Fruit fly (Drosophila melanogaster) whole organism, embryonic: ENCODE data around the gene topi.

Source experiments
- Abd-B ChIP-seq: fragments of 200-800 bp; sonication (Bioruptor generic); optimal IDR thresholded peaks from 2 replicates; lab custom pipeline; 2018; ENCODE audit warnings: missing biosample characterization, mild to moderate bottlenecking, missing genetic modification characterization, moderate library complexity
- CG10654 ChIP-seq: fragments of 200-800 bp; sonication (Bioruptor generic); optimal IDR thresholded peaks from 2 replicates; lab custom pipeline; 2016; ENCODE audit warnings: missing biosample characterization, missing genetic modification characterization
- CG13624 ChIP-seq: fragments of 200-800 bp; sonication (Bioruptor generic); optimal IDR thresholded peaks from 2 replicates; lab custom pipeline; 2016; ENCODE audit warnings: missing biosample characterization, missing genetic modification characterization
- CG17328 ChIP-seq: fragments of 200-800 bp; sonication (Bioruptor generic); IDR thresholded peaks from 2 replicates; pipeline ENCODE4 v1.3.6; 2022; ENCODE audit warnings: missing biosample characterization, missing genetic modification characterization
- CG17385 ChIP-seq: fragments of 200-800 bp; sonication (Bioruptor generic); optimal IDR thresholded peaks from 3 replicates; lab custom pipeline; 2018; ENCODE audit warnings: missing biosample characterization, mild to moderate bottlenecking, missing genetic modification characterization
- CG18599 ChIP-seq: fragments of 200-800 bp; sonication (Bioruptor generic); optimal IDR thresholded peaks from 3 replicates; lab custom pipeline; 2017; ENCODE audit warnings: missing biosample characterization, missing genetic modification characterization, mild to moderate bottlenecking, moderate library complexity, missing genetic modification reagents
- CG2875 ChIP-seq: fragments of 200-800 bp; sonication (Bioruptor generic); optimal IDR thresholded peaks from 2 replicates; lab custom pipeline; 2017; ENCODE audit warnings: missing biosample characterization, mild to moderate bottlenecking, missing genetic modification characterization, missing genetic modification reagents
- CG31365 ChIP-seq: fragments of 200-800 bp; sonication (Bioruptor generic); optimal IDR thresholded peaks from 2 replicates; lab custom pipeline; 2018; ENCODE audit warnings: missing biosample characterization, mild to moderate bottlenecking, missing genetic modification characterization
- CG3726 ChIP-seq: fragments of 200-800 bp; sonication (Bioruptor generic); IDR thresholded peaks from 3 replicates; pipeline ENCODE4, ENCODE4 v1.3.6; 2022; ENCODE audit warnings: missing biosample characterization, missing genetic modification characterization
- CG5180 ChIP-seq: fragments of 200-800 bp; sonication (Bioruptor generic); optimal IDR thresholded peaks from 3 replicates; lab custom pipeline; 2017; ENCODE audit warnings: missing biosample characterization, missing genetic modification characterization, mild to moderate bottlenecking, moderate library complexity, missing genetic modification reagents
- CG6254 ChIP-seq: fragments of 200-800 bp; sonication (Bioruptor generic); optimal IDR thresholded peaks from 3 replicates; lab custom pipeline; 2017; ENCODE audit warnings: mild to moderate bottlenecking, missing biosample characterization, missing genetic modification reagents, missing genetic modification characterization
- CG6272 ChIP-seq: fragments of 200-800 bp; sonication (Bioruptor generic); IDR thresholded peaks from 2 replicates; pipeline ENCODE4 v1.3.6; 2022; ENCODE audit warnings: missing biosample characterization, missing genetic modification characterization
- CG7372 ChIP-seq: fragments of 200-800 bp; sonication (Bioruptor generic); IDR thresholded peaks from 2 replicates; pipeline ENCODE4 v1.3.6; 2022; ENCODE audit warnings: missing biosample characterization, missing genetic modification characterization
- CG9876 ChIP-seq: fragments of 200-800 bp; sonication (Bioruptor generic); optimal IDR thresholded peaks from 2 replicates; lab custom pipeline; 2016; ENCODE audit warnings: missing biosample characterization, missing genetic modification characterization
- Deaf1 ChIP-seq: fragments of 200-800 bp; optimal IDR thresholded peaks from 3 replicates; lab custom pipeline; 2019; ENCODE audit warnings: missing biosample characterization, mild to moderate bottlenecking, missing genetic modification characterization, moderate library complexity
- ERR ChIP-seq: fragments of 200-800 bp; sonication (Bioruptor generic); optimal IDR thresholded peaks from 2 replicates; lab custom pipeline; 2016; ENCODE audit warnings: missing biosample characterization, missing genetic modification characterization
- Eip74EF ChIP-seq, 2 experiments: fragments of 200-800 bp in 1 of 2; fragments of >200 bp in 1 of 2; sonication (Bioruptor generic) in 1 of 2; optimal IDR thresholded peaks; 2 replicates each; lab custom pipeline; 2017 to 2019; ENCODE audit warnings: missing biosample characterization in 2 of 2, missing genetic modification characterization in 2 of 2, mild to moderate bottlenecking in 1 of 2, moderate library complexity in 1 of 2
- Fer1 ChIP-seq: fragments of 200-800 bp; sonication (Bioruptor generic); optimal IDR thresholded peaks from 2 replicates; lab custom pipeline; 2017; ENCODE audit warnings: missing biosample characterization, mild to moderate bottlenecking, missing genetic modification characterization
- HLH3B ChIP-seq: fragments of 200-800 bp; sonication (Bioruptor generic); IDR thresholded peaks from 2 replicates; pipeline ENCODE4 v1.3.6; 2022; ENCODE audit warnings: missing biosample characterization, missing genetic modification characterization
- Hey ChIP-seq: fragments of 200-800 bp; sonication (Bioruptor generic); optimal IDR thresholded peaks from 3 replicates; lab custom pipeline; 2018; ENCODE audit warnings: missing biosample characterization, mild to moderate bottlenecking, missing genetic modification characterization
- HmgZ ChIP-seq: fragments of 200-800 bp; sonication (Bioruptor generic); optimal IDR thresholded peaks from 2 replicates; lab custom pipeline; 2018; ENCODE audit warnings: missing biosample characterization, mild to moderate bottlenecking, missing genetic modification characterization
- Hmr ChIP-seq: fragments of 200-800 bp; sonication (Bioruptor generic); optimal IDR thresholded peaks from 3 replicates; lab custom pipeline; 2017; ENCODE audit warnings: mild to moderate bottlenecking, missing biosample characterization, missing genetic modification reagents, missing genetic modification characterization
- Kr ChIP-seq: fragments of 200-800 bp; sonication (Bioruptor generic); optimal IDR thresholded peaks from 2 replicates; lab custom pipeline; 2017; ENCODE audit warnings: missing biosample characterization, mild to moderate bottlenecking, missing genetic modification characterization
- Nf-YA ChIP-seq: fragments of 200-800 bp; sonication (Bioruptor generic); IDR thresholded peaks from 2 replicates; pipeline ENCODE4 v1.3.6; 2022; ENCODE audit warnings: missing biosample characterization, missing genetic modification characterization
- Oaz ChIP-seq: fragments of 200-800 bp; sonication (Bioruptor generic); IDR thresholded peaks from 2 replicates; pipeline ENCODE4 v1.3.6; 2022; ENCODE audit warnings: missing biosample characterization, missing genetic modification characterization
- Pdp1 ChIP-seq, 2 experiments: fragments of 200-800 bp; sonication (Bioruptor generic); optimal IDR thresholded peaks; 3 replicates each; lab custom pipeline; 2016; ENCODE audit warnings: missing biosample characterization in 2 of 2, missing genetic modification characterization in 2 of 2, mild to moderate bottlenecking in 1 of 2, moderate library complexity in 1 of 2
- Ravus ChIP-seq: fragments of 200-800 bp; sonication (Bioruptor generic); IDR thresholded peaks from 2 replicates; pipeline ENCODE4 v1.3.6; 2022; ENCODE audit warnings: missing biosample characterization, missing genetic modification characterization
- Vsx1 ChIP-seq: fragments of 200-800 bp; sonication (Bioruptor generic); optimal IDR thresholded peaks from 2 replicates; lab custom pipeline; 2017; ENCODE audit warnings: missing biosample characterization, mild to moderate bottlenecking, missing genetic modification characterization, missing genetic modification reagents
- az2 ChIP-seq: fragments of 200-800 bp; sonication (Bioruptor generic); optimal IDR thresholded peaks from 3 replicates; lab custom pipeline; 2016; ENCODE audit warnings: missing biosample characterization, missing genetic modification characterization
- bbx ChIP-seq: fragments of 200-800 bp; sonication (Bioruptor generic); IDR thresholded peaks from 2 replicates; pipeline ENCODE4 v1.3.6; 2022; ENCODE audit warnings: missing biosample characterization, missing genetic modification characterization; ENCODE audit not compliant: partially characterized antibody
- bcd ChIP-seq: fragments of 200-800 bp; sonication (Bioruptor generic); optimal IDR thresholded peaks from 2 replicates; lab custom pipeline; 2017; ENCODE audit warnings: missing biosample characterization, mild to moderate bottlenecking, missing genetic modification characterization
- btn ChIP-seq: fragments of 200-800 bp; sonication (Bioruptor generic); optimal IDR thresholded peaks from 2 replicates; lab custom pipeline; 2016; ENCODE audit warnings: missing biosample characterization, missing genetic modification characterization
- chinmo ChIP-seq: fragments of 200-800 bp; sonication (Bioruptor generic); IDR thresholded peaks from 4 replicates; pipeline ENCODE4 v1.3.6; 2022; ENCODE audit warnings: missing biosample characterization, missing genetic modification characterization; ENCODE audit not compliant: partially characterized antibody
- dan ChIP-seq: fragments of 200-800 bp; sonication (Bioruptor generic); IDR thresholded peaks from 2 replicates; pipeline ENCODE4 v1.3.6; 2022; ENCODE audit warnings: missing biosample characterization, missing genetic modification characterization
- dimm ChIP-seq: fragments of 200-800 bp; sonication (Bioruptor generic); IDR thresholded peaks from 2 replicates; pipeline ENCODE4 v1.3.6; 2022; ENCODE audit warnings: missing biosample characterization, missing genetic modification characterization
- dpn ChIP-seq, 2 experiments: fragments of 200-800 bp; sonication (Bioruptor generic); optimal IDR thresholded peaks; 3 replicates each; lab custom pipeline; 2016; ENCODE audit warnings: missing biosample characterization in 2 of 2, missing genetic modification characterization in 2 of 2
- en ChIP-seq: fragments of 200-800 bp; sonication (Bioruptor generic); optimal IDR thresholded peaks from 2 replicates; lab custom pipeline; 2016; ENCODE audit warnings: missing biosample characterization, missing genetic modification characterization
- exex ChIP-seq: fragments of 200-800 bp; sonication (Bioruptor generic); optimal IDR thresholded peaks from 4 replicates; lab custom pipeline; 2018; ENCODE audit warnings: missing biosample characterization, mild to moderate bottlenecking, missing genetic modification characterization, moderate library complexity
- fd3F ChIP-seq: fragments of 200-800 bp; sonication (Bioruptor generic); optimal IDR thresholded peaks from 2 replicates; lab custom pipeline; 2018; ENCODE audit warnings: missing biosample characterization, mild to moderate bottlenecking, missing genetic modification characterization, moderate library complexity
- ftz-f1 ChIP-seq: fragments of 200-800 bp; sonication (Bioruptor generic); optimal IDR thresholded peaks from 2 replicates; lab custom pipeline; 2016; ENCODE audit warnings: missing biosample characterization, missing genetic modification characterization
- grn ChIP-seq: fragments of 200-800 bp; sonication (Bioruptor generic); optimal IDR thresholded peaks from 3 replicates; lab custom pipeline; 2017; ENCODE audit warnings: missing biosample characterization, missing genetic modification characterization
- gsb-n ChIP-seq: fragments of 200-800 bp; sonication (Bioruptor generic); optimal IDR thresholded peaks from 3 replicates; lab custom pipeline; 2018; ENCODE audit warnings: missing biosample characterization, mild to moderate bottlenecking, missing genetic modification characterization
- kay ChIP-seq: fragments of 200-800 bp; sonication (Bioruptor generic); optimal IDR thresholded peaks from 2 replicates; lab custom pipeline; 2016; ENCODE audit warnings: missing biosample characterization, missing genetic modification characterization
- lab ChIP-seq: fragments of 200-800 bp; sonication (Bioruptor generic); optimal IDR thresholded peaks from 3 replicates; lab custom pipeline; 2017; ENCODE audit warnings: missing biosample characterization, missing genetic modification characterization, mild to moderate bottlenecking, moderate library complexity, missing genetic modification reagents
- mirr ChIP-seq: fragments of 200-800 bp; sonication (Bioruptor generic); optimal IDR thresholded peaks from 3 replicates; lab custom pipeline; 2018; ENCODE audit warnings: missing biosample characterization, mild to moderate bottlenecking, missing genetic modification characterization
- pros ChIP-seq: fragments of 200-800 bp; sonication (Bioruptor generic); optimal IDR thresholded peaks from 3 replicates; lab custom pipeline; 2019; ENCODE audit warnings: missing biosample characterization, mild to moderate bottlenecking, missing genetic modification characterization, moderate library complexity
- rib ChIP-seq: fragments of 200-800 bp; sonication (Bioruptor generic); IDR thresholded peaks from 2 replicates; pipeline ENCODE4 v1.3.6; 2022; ENCODE audit warnings: missing biosample characterization, missing genetic modification characterization
- sna ChIP-seq: fragments of 200-800 bp; sonication (Bioruptor generic); IDR thresholded peaks from 2 replicates; pipeline ENCODE4 v1.3.6; 2022; ENCODE audit warnings: missing biosample characterization, missing genetic modification characterization; ENCODE audit not compliant: partially characterized antibody
- tio ChIP-seq: fragments of 200-800 bp; sonication (Bioruptor generic); optimal IDR thresholded peaks from 2 replicates; lab custom pipeline; 2017; ENCODE audit warnings: missing biosample characterization, missing genetic modification characterization, inconsistent platforms
- tup ChIP-seq: fragments of 200-800 bp; sonication (Bioruptor generic); optimal IDR thresholded peaks from 2 replicates; lab custom pipeline; 2016; ENCODE audit warnings: missing biosample characterization, mild to moderate bottlenecking, missing genetic modification characterization, moderate library complexity
- twi ChIP-seq: fragments of 200-800 bp; optimal IDR thresholded peaks from 2 replicates; lab custom pipeline; 2019; ENCODE audit warnings: missing biosample characterization, mild to moderate bottlenecking, missing genetic modification characterization, moderate library complexity
- tx ChIP-seq: fragments of 200-800 bp; sonication (Bioruptor generic); optimal IDR thresholded peaks from 2 replicates; lab custom pipeline; 2016; ENCODE audit warnings: missing biosample characterization, missing genetic modification characterization

Gene topi

DNA sequence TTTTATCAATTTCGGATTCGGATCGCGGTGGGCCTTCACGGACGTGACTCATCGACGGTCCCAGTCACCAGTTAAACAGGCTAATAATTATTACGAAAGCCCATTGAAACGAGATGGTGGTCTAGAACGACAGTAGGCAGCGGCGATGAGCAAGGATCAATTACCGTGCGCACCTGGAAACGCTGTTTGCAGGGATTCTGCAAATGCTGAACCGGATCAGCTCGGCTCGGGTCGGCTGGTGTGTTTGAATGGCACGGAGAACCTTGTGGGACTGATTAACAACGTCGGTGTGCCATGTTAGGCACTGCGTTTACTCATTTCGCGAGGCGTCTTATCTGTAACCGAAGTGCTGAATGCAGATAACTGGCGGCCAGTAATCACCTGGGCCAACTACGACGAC is 774 bp upstream of the topi start, which contains the start of gene Whamy (continued):
- peak; percentile 62 for TF ChIP-seq grn
- no peak for TF ChIP-seq az2 (GFP tag; lab: Kevin White, UChicago)
- TF ChIP-seq ftz-f1 = peak; percentile 49
- peak; percentile 36 for TF ChIP-seq CG18599
- no peak for TF ChIP-seq bcd (GFP tag; lab: Kevin White, UChicago)
- no peak for TF ChIP-seq CG13624 (GFP tag; lab: Kevin White, UChicago)
- no peak for TF ChIP-seq Abd-B (GFP tag; lab: Kevin White, UChicago)
- no peak for TF ChIP-seq btn (GFP tag; lab: Kevin White, UChicago)
- TF ChIP-seq ERR = no peak
- TF ChIP-seq Deaf1 (tag; lab: Kevin White, UChicago) = peak; percentile 82
- no peak for TF ChIP-seq CG17385
- peak; percentile 77 for TF ChIP-seq mirr (GFP tag; lab: Kevin White, UChicago)
- TF ChIP-seq bbx = no peak
- TF ChIP-seq Kr (GFP tag; lab: Kevin White, UChicago) = no peak
- no peak for TF ChIP-seq HLH3B (GFP tag; lab: Robert Waterston, UW)
- no peak for TF ChIP-seq en (GFP tag; lab: Kevin White, UChicago)
- TF ChIP-seq exex = peak; percentile 74
- no peak for TF ChIP-seq dan (GFP tag; lab: Robert Waterston, UW)
- TF ChIP-seq CG31365 (tag; lab: Kevin White, UChicago) = no peak
- no peak for TF ChIP-seq CG17328 (GFP tag; lab: Robert Waterston, UW)
- TF ChIP-seq rib (GFP tag; lab: Robert Waterston, UW) = no peak
- TF ChIP-seq sna (GFP tag; lab: Robert Waterston, UW) = no peak
- TF ChIP-seq CG3726 = no peak
- TF ChIP-seq Eip74EF (GFP tag; optimal IDR thresholded peaks at IDR 0.05; lab: Kevin White, UChicago) = no peak
- no peak for TF ChIP-seq CG2875 (GFP tag; lab: Kevin White, UChicago)
- TF ChIP-seq Hmr = peak; percentile 20
- peak; percentile 21 for TF ChIP-seq HmgZ (tag; lab: Kevin White, UChicago)
- peak in 1 of 2 experiments; percentile 9 for TF ChIP-seq Pdp1 (GFP tag; optimal IDR thresholded peaks at IDR 0.05; lab: Kevin White, UChicago)
- 0 out of 4 replicates have a peak, but pooled peaks have one; percentile 33 for TF ChIP-seq chinmo
- peak; percentile 44 for TF ChIP-seq kay (GFP tag; lab: Kevin White, UChicago)
- no peak for TF ChIP-seq Ravus (GFP tag; lab: Robert Waterston, UW)
- TF ChIP-seq lab = peak; percentile 66
- TF ChIP-seq Vsx1 (GFP tag; lab: Kevin White, UChicago) = peak; percentile 25
- no peak for TF ChIP-seq CG7372 (GFP tag; lab: Robert Waterston, UW)

DNA sequence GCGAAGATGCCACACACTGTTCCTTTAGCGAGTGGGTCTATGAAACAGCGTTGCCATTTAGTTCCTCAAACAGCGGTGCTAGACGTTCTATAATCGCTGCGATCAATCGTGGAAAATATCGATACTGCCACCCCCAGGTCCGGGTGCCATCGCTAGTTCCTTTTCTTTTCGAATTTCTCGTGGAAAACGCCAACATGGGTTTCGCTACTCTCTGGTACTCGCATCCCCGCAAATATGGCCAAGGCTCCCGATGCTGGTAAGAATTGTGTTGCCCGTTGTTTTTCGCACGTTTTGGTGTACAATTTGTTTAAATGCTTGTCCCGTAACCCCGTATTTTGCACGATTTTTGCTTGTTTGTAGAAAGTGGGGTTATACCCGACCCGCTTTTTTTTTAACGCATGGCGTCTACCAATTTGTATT is 3.0 kb downstream of the topi start, which contains the start of gene RpS29:
Gene RpS29, plus strand, starts transcription at position 102 of the 420 bp plus-strand sequence.
- TF ChIP-seq twi (tag; lab: Kevin White, UChicago) (peak; percentile 27), CG5180 (GFP tag; lab: Kevin White, UChicago) (peak; percentile 24), pros (no peak), dimm (no peak), Nf-YA (peak; percentile 59), tx (GFP tag; lab: Kevin White, UChicago) (peak; percentile 80), CG9876 (GFP tag; lab: Kevin White, UChicago) (peak; percentile 91), Oaz (GFP tag; lab: Robert Waterston, UW) (peak; percentile 31; the same call in 1 of the 2 replicates), fd3F (GFP tag; lab: Kevin White, UChicago) (peak; percentile 55), tup (GFP tag; lab: Kevin White, UChicago) (peak; percentile 45), CG10654 (peak; percentile 82), Hey (tag; lab: Kevin White, UChicago) (peak; percentile 74), gsb-n (tag; lab: Kevin White, UChicago) (peak; percentile 54), dpn (GFP tag; optimal IDR thresholded peaks at IDR 0.05; lab: Kevin White, UChicago) (peak; percentile 86 to 90), Fer1 (GFP tag; lab: Kevin White, UChicago) (peak; percentile 89), CG6272 (peak; percentile 83), tio (no peak), CG6254 (no peak)
